Fruit fly (Drosophila melanogaster): ENCODE measurements around the gene RpS14a.

DNA sequence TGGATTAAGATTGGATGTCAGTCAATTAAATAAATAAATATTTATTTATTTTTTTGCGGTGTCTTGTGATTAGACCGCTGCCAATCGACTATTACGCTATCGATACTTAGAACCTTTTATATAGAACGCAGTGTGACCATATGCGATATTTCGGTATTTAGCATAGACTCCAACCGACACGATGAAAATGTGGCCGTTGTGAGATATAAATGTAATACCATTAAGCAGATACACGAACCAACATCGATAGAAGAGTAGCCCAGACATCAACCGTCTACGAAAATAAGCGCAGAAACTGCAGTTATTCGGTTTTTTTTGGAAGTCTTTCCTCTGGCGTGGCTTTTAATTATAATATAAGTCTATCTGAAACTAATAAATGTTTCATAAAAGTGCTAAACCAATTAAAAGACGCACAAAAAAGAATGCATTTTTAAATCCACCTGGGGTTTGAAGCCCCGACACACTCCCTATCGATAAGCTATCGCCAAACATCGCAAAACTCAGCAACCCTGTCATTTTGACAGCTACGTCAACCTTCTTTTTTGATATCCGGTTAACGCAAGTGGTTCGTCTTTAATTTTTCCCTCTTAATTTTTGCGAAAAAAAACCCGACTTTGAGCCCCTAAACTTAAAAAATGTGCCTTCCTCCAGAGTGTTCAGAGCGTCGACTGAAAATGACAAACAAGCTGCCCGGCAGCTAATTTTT lies at the start of gene RpS14a, which contains the start of gene Dhdds:
- TF ChIP-seq Hr96 (GFP tag; optimal IDR thresholded peaks at IDR 0.05), result no peak
- TF ChIP-seq pad (GFP tag; optimal IDR thresholded peaks at IDR 0.05), result peak; percentile 66
- peak; percentile 64 for TF ChIP-seq CG1620 (GFP tag; optimal IDR thresholded peaks at IDR 0.05)
- TF ChIP-seq kay (GFP tag; ENCODE audit: borderline replicate concordance), result no peak
- peak; percentile 77 for TF ChIP-seq CG7101 (tag; optimal IDR thresholded peaks at IDR 0.05)
- TF ChIP-seq Clk (GFP tag; optimal IDR thresholded peaks at IDR 0.05), result no peak
- TF ChIP-seq CG14711 (tag; optimal IDR thresholded peaks at IDR 0.05), result peak; percentile 96
- TF ChIP-seq tj (GFP tag; optimal IDR thresholded peaks at IDR 0.05), result peak; percentile 66
- peak; percentile 91 for TF ChIP-seq CG11617 (GFP tag; optimal IDR thresholded peaks at IDR 0.05)
- TF ChIP-seq cnc (optimal IDR thresholded peaks at IDR 0.05), result no peak
- peak; percentile 81 for TF ChIP-seq Mnt (GFP tag; optimal IDR thresholded peaks at IDR 0.05)
- TF ChIP-seq CG5204 (GFP tag; optimal IDR thresholded peaks at IDR 0.05), result no peak
- no peak for TF ChIP-seq CG33017 (tag; optimal IDR thresholded peaks at IDR 0.05)
